Worm (Caenorhabditis elegans): Measurements from ENCODE around the gene srd-55.

DNA sequence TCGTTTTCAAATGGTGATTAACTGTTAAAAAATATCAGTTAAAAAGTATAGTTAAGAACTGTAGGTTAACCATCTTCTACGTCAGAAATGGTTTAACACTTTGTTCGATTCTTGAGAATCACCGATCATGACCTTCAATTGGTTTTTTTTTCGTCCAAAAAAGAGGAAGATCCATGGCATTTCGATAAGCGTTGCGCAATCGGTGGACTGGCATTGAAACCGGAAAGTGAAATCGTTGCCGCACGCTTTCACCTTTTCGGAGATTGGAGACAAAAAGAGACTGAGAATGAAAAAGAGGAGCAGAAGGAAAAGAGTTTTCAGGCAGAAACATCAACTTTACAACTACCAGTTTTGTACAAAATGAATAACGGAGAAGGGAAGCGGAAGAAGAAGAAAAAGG, 3.0 kb upstream of the srd-55 start:
- TF ChIP-seq unc-62 (GFP tag; optimal IDR thresholded peaks at IDR 0.05) (no peak), snpc-4 (tag; optimal IDR thresholded peaks at IDR 0.05) (no peak), snu-23 (GFP tag; optimal IDR thresholded peaks at IDR 0.05) (no peak), lin-13 (GFP tag; optimal IDR thresholded peaks at IDR 0.05) (no peak), isw-1 (GFP tag; IDR thresholded peaks at IDR 0.05) (no peak), ama-1 (optimal IDR thresholded peaks at IDR 0.05) (no peak), nhr-237 (tag; optimal IDR thresholded peaks at IDR 0.05) (no peak), jun-1 (tag; optimal IDR thresholded peaks at IDR 0.05) (no peak), lin-39 (tag; optimal IDR thresholded peaks at IDR 0.05) (no peak)
